Worm (Caenorhabditis elegans) whole organism, young adult: ENCODE measurements around the gene dhs-14.

Experiments
- F10E7.11 ChIP-seq: sonication (generic microtip); optimal IDR thresholded peaks from 2 replicates; lab custom pipeline; 2017; ENCODE audit warnings: mild to moderate bottlenecking, missing genetic modification characterization, moderate library complexity, missing compliant biosample characterization
- F49E8.2 ChIP-seq: sonication (generic microtip); optimal IDR thresholded peaks from 3 replicates; lab custom pipeline; 2017; ENCODE audit warnings: missing genetic modification characterization, mild to moderate bottlenecking, missing compliant biosample characterization, antibody characterized with exemption, moderate library complexity; ENCODE audit not compliant: insufficient read depth
- Y53G8AR.9 ChIP-seq: fragments of 200-800 bp; sonication (Bioruptor generic); conservative IDR thresholded peaks from 2 replicates; pipeline ENCODE4 v1.3.6; 2022; ENCODE audit warnings: missing genetic modification reagents, missing genetic modification characterization, missing compliant biosample characterization
- ama-1 ChIP-seq, 3 experiments: fragments of 150-350 bp in 1 of 3; sonication (generic microtip) in 2 of 3; optimal IDR thresholded peaks; 2 replicates each; lab custom pipeline; 2014 to 2018; ENCODE audit warnings: missing biosample characterization in 2 of 3, missing genetic modification characterization in 2 of 3, missing genetic modification reagents in 2 of 3
- bed-2 ChIP-seq: fragments of 200-800 bp; sonication (Bioruptor generic); IDR thresholded peaks from 2 replicates; pipeline ENCODE4 v1.3.6; 2022; ENCODE audit warnings: missing genetic modification reagents, missing genetic modification characterization, missing compliant biosample characterization
- chd-7 ChIP-seq: sonication (generic microtip); optimal IDR thresholded peaks from 2 replicates; lab custom pipeline; 2016; ENCODE audit warnings: mild to moderate bottlenecking, missing genetic modification characterization, moderate library complexity, missing compliant biosample characterization
- ets-4 ChIP-seq: fragments of 200-800 bp; sonication (Bioruptor generic); optimal IDR thresholded peaks from 2 replicates; lab custom pipeline; 2018; ENCODE audit warnings: mild to moderate bottlenecking, missing genetic modification characterization, missing compliant biosample characterization
- hlh-12 ChIP-seq: sonication (generic microtip); optimal IDR thresholded peaks from 2 replicates; lab custom pipeline; 2016; ENCODE audit warnings: missing genetic modification characterization, missing compliant biosample characterization
- lin-54 ChIP-seq: fragments of 200-800 bp; sonication (Bioruptor generic); optimal IDR thresholded peaks from 2 replicates; lab custom pipeline; 2018; ENCODE audit warnings: mild to moderate bottlenecking, missing genetic modification characterization, missing compliant biosample characterization
- lir-1 ChIP-seq: fragments of 200-800 bp; sonication (Bioruptor generic); conservative IDR thresholded peaks from 2 replicates; pipeline ENCODE4 v1.3.6; 2022; ENCODE audit warnings: missing genetic modification reagents, missing genetic modification characterization, missing compliant biosample characterization
- mel-28 ChIP-seq: sonication (generic microtip); optimal IDR thresholded peaks from 2 replicates; lab custom pipeline; 2016; ENCODE audit warnings: borderline replicate concordance, mild to moderate bottlenecking, missing genetic modification characterization, missing compliant biosample characterization
- unc-130 ChIP-seq: sonication (generic microtip); optimal IDR thresholded peaks from 2 replicates; lab custom pipeline; 2016; ENCODE audit warnings: missing genetic modification reagents, missing genetic modification characterization, missing compliant biosample characterization
- unc-62 ChIP-seq: fragments of 150-350 bp; optimal IDR thresholded peaks from 2 replicates; lab custom pipeline; 2014; ENCODE audit warnings: missing biosample characterization, missing genetic modification reagents, missing genetic modification characterization
- ztf-25 ChIP-seq: fragments of 200-800 bp; sonication (Bioruptor generic); IDR thresholded peaks from 2 replicates; pipeline ENCODE4 v1.3.6; 2022; ENCODE audit warnings: missing genetic modification reagents, missing genetic modification characterization, missing compliant biosample characterization

DNA sequence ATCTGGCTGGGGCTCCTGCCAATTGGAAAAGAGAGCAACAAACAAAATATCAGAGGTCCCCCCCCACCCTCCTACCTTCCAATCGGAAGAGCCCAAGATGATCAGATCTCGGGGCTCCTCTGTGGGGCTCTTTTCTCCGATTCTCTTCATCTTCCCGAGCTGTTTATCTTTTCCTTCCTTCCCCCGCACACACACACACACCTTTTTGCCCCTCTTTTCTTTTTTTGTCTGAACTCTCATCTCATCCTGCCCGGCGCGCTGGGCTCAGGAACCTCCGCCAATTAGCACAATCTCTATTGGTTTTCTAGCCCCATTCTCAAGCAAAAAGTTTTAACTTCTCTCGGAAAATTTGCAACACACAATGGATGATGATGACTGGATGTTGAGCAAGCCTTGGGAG lies 38.3 kb upstream of the dhs-14 start:
- TF ChIP-seq ama-1 (optimal IDR thresholded peaks at IDR 0.05; lab: Kevin White, UChicago), result no peak
- no peak for TF ChIP-seq ama-1 (GFP tag; optimal IDR thresholded peaks at IDR 0.05; lab: Kevin White, UChicago)
- no peak for TF ChIP-seq unc-62 (GFP tag; lab: Kevin White, UChicago)
- TF ChIP-seq lin-54, result no peak
- TF ChIP-seq F10E7.11, result no peak
- no peak for TF ChIP-seq chd-7 (tag; lab: Kevin White, UChicago)
- no peak for TF ChIP-seq bed-2 (GFP tag; lab: Robert Waterston, UW)
- TF ChIP-seq lir-1 (GFP tag; lab: Robert Waterston, UW), result no peak
- TF ChIP-seq mel-28 (tag; lab: Kevin White, UChicago), result no peak
- no peak for TF ChIP-seq unc-130 (GFP tag; lab: Kevin White, UChicago)
- TF ChIP-seq F49E8.2 (tag; lab: Kevin White, UChicago), result no peak
- no peak for TF ChIP-seq ets-4 (GFP tag; lab: Kevin White, UChicago)
- no peak for TF ChIP-seq ztf-25 (GFP tag; lab: Robert Waterston, UW)
- TF ChIP-seq Y53G8AR.9, result no peak
- TF ChIP-seq hlh-12, result no peak
